Worm (Caenorhabditis elegans) whole organism, early embryonic: ENCODE results near the gene mes-1.

ENCODE experiments used
- B0310.2 ChIP-seq: sonication (generic microtip); optimal IDR thresholded peaks from 2 replicates; lab custom pipeline; 2016; ENCODE audit warnings: mild to moderate bottlenecking, missing genetic modification characterization, missing compliant biosample characterization
- F13C5.2 ChIP-seq: sonication (generic microtip); optimal IDR thresholded peaks from 2 replicates; lab custom pipeline; 2017; ENCODE audit warnings: mild to moderate bottlenecking, missing genetic modification characterization, inconsistent platforms, missing compliant biosample characterization
- aly-1 ChIP-seq: sonication (generic microtip); optimal IDR thresholded peaks from 2 replicates; lab custom pipeline; 2016; ENCODE audit warnings: missing genetic modification characterization, missing compliant biosample characterization
- ama-1 ChIP-seq: fragments of 150-350 bp; optimal IDR thresholded peaks from 2 replicates; lab custom pipeline; 2014
- ceh-13 ChIP-seq: fragments of 200-800 bp; sonication (Bioruptor generic); optimal IDR thresholded peaks from 2 replicates; lab custom pipeline; 2018; ENCODE audit warnings: mild to moderate bottlenecking, missing genetic modification characterization, missing compliant biosample characterization
- ceh-36 ChIP-seq: sonication (generic microtip); optimal IDR thresholded peaks from 2 replicates; lab custom pipeline; 2016; ENCODE audit warnings: missing genetic modification characterization, inconsistent platforms, missing compliant biosample characterization
- ets-7 ChIP-seq: sonication (generic microtip); optimal IDR thresholded peaks from 2 replicates; lab custom pipeline; 2016; ENCODE audit warnings: missing genotype, missing genetic modification characterization, missing compliant biosample characterization
- flt-1 ChIP-seq: fragments of 200-800 bp; sonication (Bioruptor generic); IDR thresholded peaks from 2 replicates; pipeline ENCODE4 v1.3.6; 2022; ENCODE audit warnings: missing genetic modification characterization, missing compliant biosample characterization
- hmbx-1 ChIP-seq: sonication (generic microtip); optimal IDR thresholded peaks from 2 replicates; lab custom pipeline; 2016; ENCODE audit warnings: mild to moderate bottlenecking, missing genetic modification characterization, missing compliant biosample characterization
- hmg-4 ChIP-seq: fragments of 200-800 bp; sonication (Bioruptor generic); optimal IDR thresholded peaks from 2 replicates; lab custom pipeline; 2018; ENCODE audit warnings: mild to moderate bottlenecking, missing genetic modification characterization, missing compliant biosample characterization
- hnd-1 ChIP-seq: sonication (generic microtip); optimal IDR thresholded peaks from 2 replicates; lab custom pipeline; 2016; ENCODE audit warnings: missing genetic modification characterization, missing compliant biosample characterization
- pes-1 ChIP-seq: fragments of 200-800 bp; sonication (Bioruptor generic); IDR thresholded peaks from 2 replicates; pipeline ENCODE4 v1.3.6; 2022; ENCODE audit warnings: missing genetic modification reagents, missing genetic modification characterization, missing compliant biosample characterization
- scrt-1 ChIP-seq: fragments of 200-800 bp; sonication (Bioruptor generic); IDR thresholded peaks from 2 replicates; pipeline ENCODE4 v1.3.6; 2022; ENCODE audit warnings: missing genetic modification characterization, missing compliant biosample characterization
- sea-1 ChIP-seq: fragments of 200-800 bp; sonication (Bioruptor generic); conservative IDR thresholded peaks from 2 replicates; pipeline ENCODE4 v1.3.6; 2022; ENCODE audit warnings: missing genetic modification characterization, missing compliant biosample characterization
- tbx-11 ChIP-seq: fragments of 200-800 bp; sonication (Bioruptor generic); IDR thresholded peaks from 2 replicates; pipeline ENCODE4 v1.3.6; 2022; ENCODE audit warnings: missing genetic modification characterization, missing compliant biosample characterization
- tbx-37 ChIP-seq: fragments of 200-800 bp; sonication (Bioruptor generic); conservative IDR thresholded peaks from 2 replicates; pipeline ENCODE4 v1.3.6; 2022; ENCODE audit warnings: missing genetic modification reagents, missing genetic modification characterization, missing compliant biosample characterization
- tra-4 ChIP-seq: sonication (generic microtip); optimal IDR thresholded peaks from 2 replicates; lab custom pipeline; 2017; ENCODE audit warnings: missing genetic modification characterization, missing compliant biosample characterization

The mes-1 gene

ce11 chrX:11870393-11870792 lies 13.1 kb downstream of the mes-1 start:
- no peak for TF ChIP-seq tra-4 (tag; lab: Kevin White, UChicago)
- peak; percentile 60 for TF ChIP-seq ets-7
- no peak for TF ChIP-seq tbx-11 (GFP tag; lab: Robert Waterston, UW)
- no peak for TF ChIP-seq ama-1
- TF ChIP-seq ceh-36 (tag; lab: Kevin White, UChicago), result no peak
- TF ChIP-seq flt-1 (GFP tag; lab: Robert Waterston, UW), result no peak

DNA sequence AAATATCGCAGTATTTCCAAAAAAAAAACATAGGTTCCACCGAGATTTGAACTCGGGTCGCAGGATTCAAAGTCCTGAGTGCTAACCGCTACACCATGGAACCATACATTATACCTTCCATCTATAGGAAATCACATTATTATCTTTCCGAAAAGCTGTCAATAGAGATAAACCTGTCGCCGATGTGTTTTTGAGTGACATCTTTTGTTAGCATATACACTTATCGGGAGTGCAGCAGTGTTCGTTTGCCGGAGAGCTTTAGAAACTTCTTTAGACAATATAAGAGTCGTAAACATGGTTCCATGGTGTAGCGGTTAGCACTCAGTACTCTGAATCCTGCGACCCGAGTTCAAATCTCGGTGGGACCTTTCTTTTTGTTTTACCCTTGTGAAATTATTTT lies 14.9 kb downstream of the mes-1 start:
- TF ChIP-seq tra-4 (tag; lab: Kevin White, UChicago), result no peak
- 0 out of 2 replicates have a peak, but pooled peaks have one; percentile 16 for TF ChIP-seq scrt-1 (GFP tag; lab: Robert Waterston, UW)

DNA sequence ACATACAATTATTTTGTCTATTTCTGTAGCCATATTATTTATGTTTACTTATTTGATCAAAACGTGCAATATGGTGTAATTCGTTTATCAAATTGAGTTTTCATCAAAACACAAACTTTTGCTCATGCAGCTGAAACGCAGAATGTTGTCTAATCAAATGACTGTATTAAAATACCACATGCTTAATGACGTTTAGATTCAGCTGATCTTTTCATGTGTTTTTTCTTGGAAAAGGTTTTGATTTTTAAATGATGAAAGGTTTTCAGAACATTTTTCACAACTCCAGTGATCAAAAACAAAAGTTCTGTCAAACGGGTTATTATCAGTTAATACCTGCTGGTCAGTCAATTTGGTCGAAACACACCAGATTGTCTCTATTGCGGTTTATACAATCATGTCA lies 18.0 kb downstream of the mes-1 start, which contains the start of gene Y62H9A.1:
Gene Y62H9A.1 (plus strand): TSS at position 282 of the 400 bp plus-strand sequence.
- TF ChIP-seq scrt-1 (GFP tag; lab: Robert Waterston, UW) (no peak), tbx-11 (GFP tag; lab: Robert Waterston, UW) (no peak), pes-1 (GFP tag; lab: Robert Waterston, UW) (no peak), hmbx-1 (tag; lab: Kevin White, UChicago) (no peak), ets-7 (no peak)

DNA sequence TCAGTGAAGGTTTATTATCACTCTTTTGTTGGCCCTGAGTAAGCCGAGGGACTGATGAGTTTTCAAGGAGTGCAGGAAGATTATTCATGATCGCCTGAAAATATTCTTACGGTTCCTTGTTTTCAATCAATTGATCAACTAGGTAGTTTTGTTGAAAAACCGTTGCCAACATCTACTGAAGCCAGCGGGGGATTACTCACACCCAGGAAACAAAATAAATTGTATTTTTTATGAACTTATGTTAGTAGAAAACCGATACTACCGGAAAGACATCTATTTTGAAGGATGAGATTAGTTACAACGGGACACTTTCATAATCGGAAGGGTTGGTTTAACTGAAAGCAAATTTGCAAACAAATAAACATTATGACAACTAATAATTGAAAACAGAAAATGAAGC lies 20.8 kb downstream of the mes-1 start, which contains the start of gene Y62H9A.2:
Gene Y62H9A.2 (minus strand): TSS at position 101 of the 400 bp plus-strand sequence.
- TF ChIP-seq ama-1 (no peak), ceh-36 (tag; lab: Kevin White, UChicago) (no peak), hmbx-1 (tag; lab: Kevin White, UChicago) (no peak), tbx-37 (GFP tag; lab: Robert Waterston, UW) (no peak), aly-1 (no peak), scrt-1 (GFP tag; lab: Robert Waterston, UW) (no peak), flt-1 (GFP tag; lab: Robert Waterston, UW) (no peak), ets-7 (no peak), hmg-4 (no peak), F13C5.2 (tag; lab: Kevin White, UChicago) (no peak), sea-1 (GFP tag; lab: Robert Waterston, UW) (no peak), ceh-13 (no peak), tra-4 (tag; lab: Kevin White, UChicago) (no peak), tbx-11 (GFP tag; lab: Robert Waterston, UW) (no peak), pes-1 (GFP tag; lab: Robert Waterston, UW) (no peak), B0310.2 (tag; lab: Kevin White, UChicago) (no peak)

- TF ChIP-seq B0310.2 (tag; lab: Kevin White, UChicago), result no peak
- no peak for TF ChIP-seq ceh-36 (tag; lab: Kevin White, UChicago)
Measured at ce11 chrX:11879871-11880270, 22.6 kb downstream of the mes-1 start, which contains the start of the genes Y62H9A.3 and Y62H9A.4. Gene Y62H9A.3 (minus strand): TSS chrX:11879971. Gene Y62H9A.4 (plus strand): TSS chrX:11880126.

DNA sequence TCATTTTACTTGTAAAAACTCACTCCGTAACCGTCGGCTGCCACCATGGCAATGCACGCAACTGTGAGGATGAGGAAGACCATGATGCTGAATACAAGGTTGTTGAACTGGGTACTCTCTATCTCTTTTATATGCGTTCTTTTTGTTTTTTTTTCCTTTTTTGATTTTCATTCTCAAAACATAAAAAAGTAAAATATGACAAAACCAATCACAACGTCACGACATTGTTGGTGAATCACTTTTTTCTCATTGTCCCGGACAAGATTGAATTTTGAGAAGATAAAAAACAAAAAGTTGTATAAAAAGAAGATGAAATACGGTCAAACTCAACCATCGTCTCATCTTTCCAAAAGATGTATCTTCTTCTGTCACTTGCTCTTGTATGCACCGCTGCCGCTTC lies 25.5 kb downstream of the mes-1 start, which contains the start of the genes Y62H9A.5 and ule-5:
Gene Y62H9A.5 (minus strand): TSS at position 101 of the 400 bp plus-strand sequence.
Gene ule-5 (plus strand): TSS at position 328 of the 400 bp plus-strand sequence.
- no peak for TF ChIP-seq hmg-4
- TF ChIP-seq ets-7, result no peak
- no peak for TF ChIP-seq hmbx-1 (tag; lab: Kevin White, UChicago)
- TF ChIP-seq tbx-37 (GFP tag; lab: Robert Waterston, UW), result no peak
- TF ChIP-seq hnd-1 (tag; lab: Kevin White, UChicago), result no peak
- no peak for TF ChIP-seq ceh-13
- TF ChIP-seq B0310.2 (tag; lab: Kevin White, UChicago), result no peak
- no peak for TF ChIP-seq flt-1 (GFP tag; lab: Robert Waterston, UW)
- TF ChIP-seq tbx-11 (GFP tag; lab: Robert Waterston, UW), result no peak
- no peak for TF ChIP-seq ceh-36 (tag; lab: Kevin White, UChicago)
- TF ChIP-seq aly-1, result no peak
- TF ChIP-seq ama-1, result no peak
- no peak for TF ChIP-seq tra-4 (tag; lab: Kevin White, UChicago)
- TF ChIP-seq scrt-1 (GFP tag; lab: Robert Waterston, UW), result no peak
- no peak for TF ChIP-seq F13C5.2 (tag; lab: Kevin White, UChicago)
- TF ChIP-seq sea-1 (GFP tag; lab: Robert Waterston, UW), result no peak
- no peak for TF ChIP-seq pes-1 (GFP tag; lab: Robert Waterston, UW)

- no peak for TF ChIP-seq pes-1 (GFP tag; lab: Robert Waterston, UW)
Measured at ce11 chrX:11885577-11885976, 28.3 kb downstream of the mes-1 start, which contains the start of gene Y62H9A.7. Gene Y62H9A.7 (minus strand): TSS chrX:11885677.

ce11 chrX:11892328-11892727 lies 35.0 kb downstream of the mes-1 start, which contains the start of gene Y62H9A.8:
Gene Y62H9A.8 (minus strand): TSS chrX:11892428.
- TF ChIP-seq ceh-36 (tag; lab: Kevin White, UChicago) (no peak), B0310.2 (tag; lab: Kevin White, UChicago) (no peak), ama-1 (no peak), ceh-13 (no peak), flt-1 (GFP tag; lab: Robert Waterston, UW) (no peak), sea-1 (GFP tag; lab: Robert Waterston, UW) (no peak), tbx-11 (GFP tag; lab: Robert Waterston, UW) (no peak), F13C5.2 (tag; lab: Kevin White, UChicago) (no peak), tbx-37 (GFP tag; lab: Robert Waterston, UW) (no peak), aly-1 (no peak), pes-1 (GFP tag; lab: Robert Waterston, UW) (no peak), ets-7 (no peak), scrt-1 (GFP tag; lab: Robert Waterston, UW) (no peak)
